Worm (Caenorhabditis elegans) whole organism, L3 larva: ENCODE data around the gene ZK355.8.

Experiments
- R02D3.7 ChIP-seq: fragments of 150-350 bp; optimal IDR thresholded peaks from 2 replicates; lab custom pipeline; 2014; ENCODE audit warnings: missing biosample characterization, missing genetic modification characterization
- ZK546.5 ChIP-seq: sonication (generic microtip); optimal IDR thresholded peaks from 2 replicates; lab custom pipeline; 2017; ENCODE audit warnings: missing biosample characterization, missing genetic modification characterization
- aly-2 ChIP-seq: fragments of 150-350 bp; optimal IDR thresholded peaks from 2 replicates; lab custom pipeline; 2014; ENCODE audit warnings: missing biosample characterization, missing genetic modification characterization
- ceh-16 ChIP-seq: sonication (generic microtip); optimal IDR thresholded peaks from 2 replicates; lab custom pipeline; 2017; ENCODE audit warnings: missing biosample characterization, missing genetic modification characterization
- ceh-9 ChIP-seq: sonication (generic microtip); optimal IDR thresholded peaks from 2 replicates; lab custom pipeline; 2018; ENCODE audit warnings: missing biosample characterization, missing genetic modification characterization
- daf-12 ChIP-seq: fragments of 150-350 bp; optimal IDR thresholded peaks from 2 replicates; lab custom pipeline; 2014; ENCODE audit warnings: missing biosample characterization, missing genetic modification reagents, missing genetic modification characterization
- egl-27 ChIP-seq: sonication (generic microtip); optimal IDR thresholded peaks from 4 replicates; lab custom pipeline; 2017; ENCODE audit warnings: missing biosample characterization, missing genetic modification reagents, missing genetic modification characterization
- egl-5 ChIP-seq: fragments of 150-350 bp; optimal IDR thresholded peaks from 2 replicates; lab custom pipeline; 2017; ENCODE audit warnings: missing biosample characterization, missing genetic modification reagents, missing genetic modification characterization, inconsistent platforms
- elt-1 ChIP-seq: fragments of 150-350 bp; optimal IDR thresholded peaks from 2 replicates; lab custom pipeline; 2014; ENCODE audit warnings: missing biosample characterization, missing genetic modification characterization
- elt-2 ChIP-seq: sonication (generic microtip); optimal IDR thresholded peaks from 2 replicates; lab custom pipeline; 2016; ENCODE audit warnings: missing genetic modification reagents, mild to moderate bottlenecking, missing genetic modification characterization, missing compliant biosample characterization
- eor-1 ChIP-seq, 2 experiments: fragments of 150-350 bp; optimal IDR thresholded peaks; 2 replicates each; lab custom pipeline; 2014 to 2018; ENCODE audit warnings: missing biosample characterization in 2 of 2, missing genetic modification characterization in 2 of 2
- fkh-2 ChIP-seq: fragments of 150-350 bp; optimal IDR thresholded peaks from 2 replicates; lab custom pipeline; 2014; ENCODE audit warnings: missing biosample characterization, missing genetic modification reagents, missing genetic modification characterization
- fos-1 ChIP-seq: fragments of 150-350 bp; optimal IDR thresholded peaks from 2 replicates; lab custom pipeline; 2014; ENCODE audit warnings: missing biosample characterization, missing genetic modification characterization
- jun-1 ChIP-seq: fragments of 150-350 bp; optimal IDR thresholded peaks from 2 replicates; lab custom pipeline; 2014; ENCODE audit warnings: missing biosample characterization, missing genetic modification reagents, missing genetic modification characterization
- lin-15B ChIP-seq: fragments of 150-350 bp; optimal IDR thresholded peaks from 2 replicates; lab custom pipeline; 2014; ENCODE audit warnings: missing biosample characterization, missing genetic modification characterization
- mdl-1 ChIP-seq: fragments of 150-350 bp; optimal IDR thresholded peaks from 2 replicates; lab custom pipeline; 2014; ENCODE audit warnings: missing biosample characterization, missing genetic modification characterization
- mml-1 ChIP-seq: fragments of 150-350 bp; sonication (generic microtip); optimal IDR thresholded peaks from 3 replicates; lab custom pipeline; 2014; ENCODE audit warnings: missing biosample characterization, missing genetic modification characterization
- nhr-11 ChIP-seq: fragments of 150-350 bp; optimal IDR thresholded peaks from 2 replicates; lab custom pipeline; 2014; ENCODE audit warnings: missing biosample characterization, missing genetic modification characterization
- nhr-12 ChIP-seq: fragments of 150-350 bp; optimal IDR thresholded peaks from 2 replicates; lab custom pipeline; 2014; ENCODE audit warnings: missing biosample characterization, missing genetic modification characterization
- nhr-23 ChIP-seq: fragments of 150-350 bp; optimal IDR thresholded peaks from 2 replicates; lab custom pipeline; 2014; ENCODE audit warnings: missing biosample characterization, missing genetic modification reagents, missing genetic modification characterization
- nhr-237 ChIP-seq: fragments of 150-350 bp; optimal IDR thresholded peaks from 2 replicates; lab custom pipeline; 2014; ENCODE audit warnings: missing biosample characterization, missing genetic modification characterization
- nhr-25 ChIP-seq: sonication (generic microtip); optimal IDR thresholded peaks from 2 replicates; lab custom pipeline; 2017; ENCODE audit warnings: missing biosample characterization, missing genetic modification characterization
- nhr-28 ChIP-seq: fragments of 150-350 bp; optimal IDR thresholded peaks from 2 replicates; lab custom pipeline; 2014; ENCODE audit warnings: missing biosample characterization, missing genetic modification characterization
- nhr-43 ChIP-seq: sonication (generic microtip); optimal IDR thresholded peaks from 2 replicates; lab custom pipeline; 2016; ENCODE audit warnings: mild to moderate bottlenecking, missing genetic modification characterization, missing compliant biosample characterization; ENCODE audit not compliant: poor library complexity, severe bottlenecking
- nhr-67 ChIP-seq: fragments of 150-350 bp; optimal IDR thresholded peaks from 2 replicates; lab custom pipeline; 2014; ENCODE audit warnings: missing biosample characterization, missing genetic modification characterization
- nhr-77 ChIP-seq: fragments of 150-350 bp; optimal IDR thresholded peaks from 2 replicates; lab custom pipeline; 2014; ENCODE audit warnings: missing biosample characterization, missing genetic modification characterization
- pha-4 ChIP-seq: fragments of 150-350 bp; optimal IDR thresholded peaks from 2 replicates; lab custom pipeline; 2014; ENCODE audit warnings: missing biosample characterization, missing genetic modification reagents, missing genetic modification characterization
- pqm-1 ChIP-seq: fragments of 150-350 bp; optimal IDR thresholded peaks from 2 replicates; lab custom pipeline; 2017; ENCODE audit warnings: missing biosample characterization, missing genetic modification characterization, inconsistent platforms
- skn-1 ChIP-seq: fragments of 150-350 bp; optimal IDR thresholded peaks from 2 replicates; lab custom pipeline; 2014; ENCODE audit warnings: missing biosample characterization, missing genetic modification characterization
- snpc-4 ChIP-seq: fragments of 150-350 bp; optimal IDR thresholded peaks from 2 replicates; lab custom pipeline; 2014; ENCODE audit warnings: missing biosample characterization, missing genetic modification characterization
- tbx-2 ChIP-seq: sonication (generic microtip); optimal IDR thresholded peaks from 2 replicates; lab custom pipeline; 2016; ENCODE audit warnings: mild to moderate bottlenecking, missing genetic modification characterization, missing compliant biosample characterization
- unc-39 ChIP-seq: sonication (generic microtip); optimal IDR thresholded peaks from 4 replicates; lab custom pipeline; 2017; ENCODE audit warnings: missing biosample characterization, missing genetic modification characterization
- unc-62 ChIP-seq: fragments of 150-350 bp; sonication (generic microtip); optimal IDR thresholded peaks from 4 replicates; lab custom pipeline; 2014; ENCODE audit warnings: missing biosample characterization, missing genetic modification reagents, missing genetic modification characterization
- zag-1 ChIP-seq: fragments of 150-350 bp; optimal IDR thresholded peaks from 2 replicates; lab custom pipeline; 2014; ENCODE audit warnings: missing biosample characterization, missing genetic modification characterization
- ztf-4 ChIP-seq: fragments of 150-350 bp; optimal IDR thresholded peaks from 2 replicates; lab custom pipeline; 2014; ENCODE audit warnings: missing biosample characterization, missing genetic modification characterization

The ZK355.8 gene

ce11 chrII:2934354-2934753 lies 6.8 kb downstream of the ZK355.8 start, which contains the start of gene irld-67:
Gene irld-67 (minus strand): TSS chrII:2934454.
- TF ChIP-seq aly-2 (tag; lab: Kevin White, UChicago) (no peak), nhr-28 (tag; lab: Kevin White, UChicago) (no peak), pqm-1 (tag; lab: Kevin White, UChicago) (no peak), ztf-4 (tag; lab: Kevin White, UChicago) (no peak), zag-1 (no peak), egl-27 (no peak), eor-1 (tag; optimal IDR thresholded peaks at IDR 0.05; lab: Kevin White, UChicago) (no peak), jun-1 (no peak), tbx-2 (no peak), nhr-12 (tag; lab: Kevin White, UChicago) (no peak), nhr-43 (tag; lab: Kevin White, UChicago) (no peak), ZK546.5 (tag; lab: Kevin White, UChicago) (no peak), skn-1 (tag; lab: Kevin White, UChicago) (no peak), fos-1 (tag; lab: Kevin White, UChicago) (no peak), unc-39 (tag; lab: Kevin White, UChicago) (no peak), nhr-25 (tag; lab: Kevin White, UChicago) (no peak), lin-15B (tag; lab: Kevin White, UChicago) (no peak), ceh-9 (tag; lab: Kevin White, UChicago) (no peak), unc-62 (GFP tag; lab: Kevin White, UChicago) (no peak), daf-12 (tag; lab: Kevin White, UChicago) (no peak)
- TF ChIP-seq, all 47 proteins: peak for 0

ce11 chrII:2937852-2938251 lies 10.2 kb downstream of the ZK355.8 start, which contains the start of gene irld-65:
Gene irld-65 (minus strand): TSS chrII:2937952.
- TF ChIP-seq ceh-16 (no peak), fos-1 (tag; lab: Kevin White, UChicago) (no peak), unc-62 (GFP tag; lab: Kevin White, UChicago) (no peak), egl-5 (no peak), nhr-12 (tag; lab: Kevin White, UChicago) (no peak), nhr-237 (tag; lab: Kevin White, UChicago) (no peak), nhr-11 (no peak), nhr-77 (tag; lab: Kevin White, UChicago) (no peak), pqm-1 (tag; lab: Kevin White, UChicago) (no peak), elt-1 (tag; lab: Kevin White, UChicago) (no peak), ceh-9 (tag; lab: Kevin White, UChicago) (no peak), mml-1 (tag; lab: Kevin White, UChicago) (no peak), elt-2 (no peak)

ce11 chrII:2939681-2940080 lies 12.1 kb downstream of the ZK355.8 start:
- TF ChIP-seq egl-27 (no peak), pqm-1 (tag; lab: Kevin White, UChicago) (no peak), R02D3.7 (no peak), nhr-25 (tag; lab: Kevin White, UChicago) (no peak), nhr-237 (tag; lab: Kevin White, UChicago) (no peak)
- TF ChIP-seq, all 47 proteins: peak for 0

ce11 chrII:2940747-2941146 lies 13.1 kb downstream of the ZK355.8 start, which contains the start of gene irld-66:
Gene irld-66 (minus strand): TSS chrII:2940847.
- TF ChIP-seq zag-1: no peak
- no peak for TF ChIP-seq pqm-1 (tag; lab: Kevin White, UChicago)
- TF ChIP-seq ceh-16: no peak
- TF ChIP-seq eor-1 (tag; optimal IDR thresholded peaks at IDR 0.05; lab: Kevin White, UChicago): no peak
- no peak for TF ChIP-seq jun-1
- no peak for TF ChIP-seq unc-39 (tag; lab: Kevin White, UChicago)
- TF ChIP-seq nhr-77 (tag; lab: Kevin White, UChicago): no peak
- no peak for TF ChIP-seq fkh-2 (tag; lab: Kevin White, UChicago)
- TF ChIP-seq unc-62 (GFP tag; lab: Kevin White, UChicago): no peak
- TF ChIP-seq fos-1 (tag; lab: Kevin White, UChicago): no peak
- TF ChIP-seq mdl-1 (tag; lab: Kevin White, UChicago): no peak
- TF ChIP-seq nhr-237 (tag; lab: Kevin White, UChicago): no peak

- TF ChIP-seq nhr-12 (tag; lab: Kevin White, UChicago) (no peak), egl-5 (no peak), nhr-237 (tag; lab: Kevin White, UChicago) (no peak), nhr-77 (tag; lab: Kevin White, UChicago) (no peak), snpc-4 (no peak), fos-1 (tag; lab: Kevin White, UChicago) (no peak), elt-2 (no peak), aly-2 (tag; lab: Kevin White, UChicago) (no peak), ceh-16 (no peak), eor-1 (tag; optimal IDR thresholded peaks at IDR 0.05; lab: Kevin White, UChicago) (no peak), nhr-43 (tag; lab: Kevin White, UChicago) (no peak), nhr-67 (tag; lab: Kevin White, UChicago) (no peak), ztf-4 (tag; lab: Kevin White, UChicago) (no peak), pha-4 (no peak), mml-1 (tag; lab: Kevin White, UChicago) (no peak), tbx-2 (no peak), unc-62 (GFP tag; lab: Kevin White, UChicago) (no peak), nhr-23 (tag; lab: Kevin White, UChicago) (no peak), skn-1 (tag; lab: Kevin White, UChicago) (no peak), daf-12 (tag; lab: Kevin White, UChicago) (no peak)
Observed at ce11 chrII:2943966-2944365, 16.4 kb downstream of the ZK355.8 start, which contains the start of the genes irld-50 and irld-49. Gene irld-50 (minus strand): TSS chrII:2944066. Gene irld-49 (plus strand): TSS chrII:2944176.
